Worm (Caenorhabditis elegans) whole organism, young adult: ENCODE measurements around the gene ppgn-1.

Experiments used
- F22D6.2 ChIP-seq: sonication (generic microtip); optimal IDR thresholded peaks from 2 replicates; lab custom pipeline; 2016; ENCODE audit warnings: mild to moderate bottlenecking, missing genetic modification characterization, missing compliant biosample characterization
- F37B4.10 ChIP-seq: fragments of 200-800 bp; sonication (Bioruptor generic); IDR thresholded peaks from 2 replicates; pipeline ENCODE4 v1.3.6; 2022; ENCODE audit warnings: missing genetic modification characterization, missing compliant biosample characterization
- Y56A3A.18 ChIP-seq: fragments of 200-800 bp; sonication (Bioruptor generic); IDR thresholded peaks from 2 replicates; pipeline ENCODE4 v1.3.6; 2022; ENCODE audit warnings: missing genetic modification reagents, missing genetic modification characterization, missing compliant biosample characterization
- dpl-1 ChIP-seq: fragments of 150-350 bp; optimal IDR thresholded peaks from 2 replicates; lab custom pipeline; 2014; ENCODE audit warnings: missing biosample characterization, missing genetic modification reagents, missing genetic modification characterization
- mel-28 ChIP-seq: sonication (generic microtip); optimal IDR thresholded peaks from 2 replicates; lab custom pipeline; 2016; ENCODE audit warnings: borderline replicate concordance, mild to moderate bottlenecking, missing genetic modification characterization, missing compliant biosample characterization
- nhr-80 ChIP-seq: sonication (generic microtip); optimal IDR thresholded peaks from 2 replicates; lab custom pipeline; 2016; ENCODE audit warnings: missing genetic modification characterization, missing compliant biosample characterization
- unc-62 ChIP-seq: fragments of 150-350 bp; optimal IDR thresholded peaks from 2 replicates; lab custom pipeline; 2014; ENCODE audit warnings: missing biosample characterization, missing genetic modification reagents, missing genetic modification characterization

DNA sequence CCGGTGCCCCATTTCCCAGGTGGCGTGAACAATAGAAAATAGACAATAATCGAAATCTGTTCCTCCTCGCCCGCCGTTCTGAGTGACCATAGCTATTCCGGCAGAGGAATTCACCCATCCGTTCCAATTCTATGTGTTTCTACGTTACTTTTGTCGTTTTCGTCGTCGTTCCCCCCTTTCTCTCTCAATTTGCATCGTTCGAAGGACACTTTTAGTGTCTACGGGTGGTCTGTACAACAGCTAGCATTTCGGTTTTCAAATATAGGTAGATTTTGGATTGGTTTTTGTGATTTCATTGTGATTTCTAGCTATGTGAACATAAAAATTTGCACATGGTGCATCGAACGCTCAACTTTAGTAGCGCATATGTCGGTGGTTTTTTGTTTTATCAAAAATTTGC is 28.7 kb downstream of the ppgn-1 start:
- no peak for TF ChIP-seq nhr-80 (tag; lab: Kevin White, UChicago)
- TF ChIP-seq dpl-1, result no peak
- no peak for TF ChIP-seq unc-62 (GFP tag; lab: Kevin White, UChicago)
- TF ChIP-seq Y56A3A.18 (GFP tag; lab: Robert Waterston, UW), result no peak
- no peak for TF ChIP-seq F37B4.10 (GFP tag; lab: Robert Waterston, UW)
- no peak for TF ChIP-seq F22D6.2
- TF ChIP-seq mel-28 (tag; lab: Kevin White, UChicago), result no peak
